Fruit fly (Drosophila melanogaster) whole organism, embryonic: ENCODE measurements around the gene CG44271.

Experiments
- Bdp1 ChIP-seq: fragments of 200-800 bp; sonication (Bioruptor generic); optimal IDR thresholded peaks from 3 replicates; lab custom pipeline; 2016; ENCODE audit warnings: missing biosample characterization, missing genetic modification characterization
- CG10543 ChIP-seq: fragments of 200-800 bp; sonication (Bioruptor generic); optimal IDR thresholded peaks from 3 replicates; lab custom pipeline; 2017; ENCODE audit warnings: missing biosample characterization, mild to moderate bottlenecking, missing genetic modification characterization, moderate library complexity
- CG12769 ChIP-seq: fragments of 200-800 bp; sonication (Bioruptor generic); optimal IDR thresholded peaks from 2 replicates; lab custom pipeline; 2019; ENCODE audit warnings: missing biosample characterization, mild to moderate bottlenecking, missing genetic modification characterization, moderate library complexity
- CG12942 ChIP-seq: fragments of 200-800 bp; sonication (Bioruptor generic); optimal IDR thresholded peaks from 3 replicates; lab custom pipeline; 2016; ENCODE audit warnings: missing biosample characterization, missing genetic modification characterization
- CG13287 ChIP-seq: fragments of 200-800 bp; sonication (Bioruptor generic); IDR thresholded peaks from 2 replicates; pipeline ENCODE4 v1.3.6; 2022; ENCODE audit warnings: missing biosample characterization, missing genetic modification characterization; ENCODE audit not compliant: partially characterized antibody
- CG17361 ChIP-seq: fragments of 200-800 bp; sonication (Bioruptor generic); IDR thresholded peaks from 3 replicates; pipeline ENCODE4 v1.3.6; 2022; ENCODE audit warnings: missing biosample characterization, missing genetic modification characterization
- CG34422 ChIP-seq: fragments of 200-800 bp; sonication (Bioruptor generic); IDR thresholded peaks from 3 replicates; pipeline ENCODE4 v1.3.6; 2022; ENCODE audit warnings: missing biosample characterization, missing genetic modification characterization
- CG5245 ChIP-seq: fragments of 200-800 bp; sonication (Bioruptor generic); optimal IDR thresholded peaks from 3 replicates; lab custom pipeline; 2016; ENCODE audit warnings: missing biosample characterization, missing genetic modification characterization
- CG8478 ChIP-seq: fragments of >200 bp; optimal IDR thresholded peaks from 2 replicates; lab custom pipeline; 2018
- CTCF ChIP-seq: fragments of 200-800 bp; sonication (Bioruptor generic); optimal IDR thresholded peaks from 2 replicates; lab custom pipeline; 2017; ENCODE audit warnings: missing biosample characterization, mild to moderate bottlenecking, missing genetic modification characterization, moderate library complexity
- Deaf1 ChIP-seq: fragments of 200-800 bp; optimal IDR thresholded peaks from 3 replicates; lab custom pipeline; 2019; ENCODE audit warnings: missing biosample characterization, mild to moderate bottlenecking, missing genetic modification characterization, moderate library complexity
- Dll ChIP-seq: fragments of 200-800 bp; sonication (Bioruptor generic); IDR thresholded peaks from 4 replicates; pipeline ENCODE4 v1.3.6; 2022; ENCODE audit warnings: missing biosample characterization, missing genetic modification characterization; ENCODE audit not compliant: partially characterized antibody
- Dp ChIP-seq: fragments of 200-800 bp; sonication (Bioruptor generic); optimal IDR thresholded peaks from 2 replicates; lab custom pipeline; 2018; ENCODE audit warnings: missing biosample characterization, mild to moderate bottlenecking, missing genetic modification characterization, moderate library complexity
- E2f2 ChIP-seq: fragments of 200-800 bp; sonication (Bioruptor generic); IDR thresholded peaks from 2 replicates; pipeline ENCODE4 v1.3.6; 2022; ENCODE audit warnings: missing biosample characterization, missing genetic modification characterization
- ERR ChIP-seq: fragments of 200-800 bp; sonication (Bioruptor generic); optimal IDR thresholded peaks from 2 replicates; lab custom pipeline; 2016; ENCODE audit warnings: missing biosample characterization, missing genetic modification characterization
- Fer3 ChIP-seq: fragments of 200-800 bp; sonication (Bioruptor generic); optimal IDR thresholded peaks from 2 replicates; lab custom pipeline; 2018; ENCODE audit warnings: missing biosample characterization, mild to moderate bottlenecking, missing genetic modification characterization, moderate library complexity
- Hr39 ChIP-seq: fragments of >200 bp; optimal IDR thresholded peaks from 2 replicates; lab custom pipeline; 2017
- Mad ChIP-seq: fragments of 200-800 bp; sonication (Bioruptor generic); optimal IDR thresholded peaks from 2 replicates; lab custom pipeline; 2016; ENCODE audit warnings: missing biosample characterization, missing genetic modification characterization
- Nf-YC ChIP-seq: fragments of 200-800 bp; optimal IDR thresholded peaks from 3 replicates; lab custom pipeline; 2019; ENCODE audit warnings: missing biosample characterization, mild to moderate bottlenecking, missing genetic modification characterization, moderate library complexity
- Stat92E ChIP-seq, 3 experiments: fragments of >200 bp in 2 of 3; fragments of 200-800 bp in 1 of 3; sonication (Bioruptor generic) in 1 of 3; optimal IDR thresholded peaks; 2 replicates each; lab custom pipeline; 2017 to 2019; ENCODE audit warnings: missing biosample characterization in 3 of 3, missing genetic modification characterization in 3 of 3, mild to moderate bottlenecking in 1 of 3, moderate library complexity in 1 of 3
- al ChIP-seq: fragments of 200-800 bp; sonication (Bioruptor generic); IDR thresholded peaks from 2 replicates; pipeline ENCODE4 v1.3.6; 2022; ENCODE audit warnings: missing biosample characterization, missing genetic modification characterization
- ash1 ChIP-seq: fragments of 200-800 bp; sonication (Bioruptor generic); optimal IDR thresholded peaks from 2 replicates; lab custom pipeline; 2018; ENCODE audit warnings: missing biosample characterization, mild to moderate bottlenecking, missing genetic modification characterization
- az2 ChIP-seq: fragments of 200-800 bp; sonication (Bioruptor generic); optimal IDR thresholded peaks from 3 replicates; lab custom pipeline; 2016; ENCODE audit warnings: missing biosample characterization, missing genetic modification characterization
- crol ChIP-seq: fragments of 200-800 bp; sonication (Bioruptor generic); IDR thresholded peaks from 2 replicates; pipeline ENCODE4 v1.3.6; 2022; ENCODE audit warnings: missing biosample characterization, missing genetic modification characterization
- fd96Cb ChIP-seq: fragments of 200-800 bp; sonication (Bioruptor generic); optimal IDR thresholded peaks from 2 replicates; lab custom pipeline; 2018; ENCODE audit warnings: missing biosample characterization, mild to moderate bottlenecking, missing genetic modification characterization, moderate library complexity
- gfzf ChIP-seq: fragments of 200-800 bp; sonication (Bioruptor generic); optimal IDR thresholded peaks from 2 replicates; lab custom pipeline; 2016; ENCODE audit warnings: missing biosample characterization, mild to moderate bottlenecking, missing genetic modification characterization, moderate library complexity
- grn ChIP-seq: fragments of 200-800 bp; sonication (Bioruptor generic); optimal IDR thresholded peaks from 3 replicates; lab custom pipeline; 2017; ENCODE audit warnings: missing biosample characterization, missing genetic modification characterization
- gro ChIP-seq: fragments of 200-800 bp; sonication (Bioruptor generic); optimal IDR thresholded peaks from 2 replicates; lab custom pipeline; 2016; ENCODE audit warnings: missing biosample characterization, missing genetic modification characterization
- hbn ChIP-seq: fragments of 200-800 bp; sonication (Bioruptor generic); IDR thresholded peaks from 2 replicates; pipeline ENCODE4 v1.3.6; 2022; ENCODE audit warnings: missing biosample characterization, missing genetic modification characterization; ENCODE audit not compliant: partially characterized antibody
- kah ChIP-seq: fragments of 200-800 bp; sonication (Bioruptor generic); optimal IDR thresholded peaks from 2 replicates; lab custom pipeline; 2018; ENCODE audit warnings: missing biosample characterization, mild to moderate bottlenecking, missing genetic modification characterization
- kay ChIP-seq: fragments of 200-800 bp; sonication (Bioruptor generic); optimal IDR thresholded peaks from 2 replicates; lab custom pipeline; 2016; ENCODE audit warnings: missing biosample characterization, missing genetic modification characterization
- lola ChIP-seq, 3 experiments: fragments of >200 bp in 2 of 3; fragments of 200-800 bp in 1 of 3; sonication (Bioruptor generic) in 1 of 3; optimal IDR thresholded peaks; 2 replicates each; lab custom pipeline; 2017 to 2019; ENCODE audit warnings: missing biosample characterization in 3 of 3, missing genetic modification characterization in 3 of 3, mild to moderate bottlenecking in 1 of 3, moderate library complexity in 1 of 3
- luna ChIP-seq: fragments of 200-800 bp; sonication (Bioruptor generic); optimal IDR thresholded peaks from 2 replicates; lab custom pipeline; 2016; ENCODE audit warnings: missing biosample characterization, missing genetic modification characterization
- nerfin-1 ChIP-seq: fragments of 200-800 bp; sonication (Bioruptor generic); optimal IDR thresholded peaks from 3 replicates; lab custom pipeline; 2019; ENCODE audit warnings: missing biosample characterization, mild to moderate bottlenecking, missing genetic modification characterization, moderate library complexity
- onecut ChIP-seq: fragments of 200-800 bp; sonication (Bioruptor generic); IDR thresholded peaks from 2 replicates; pipeline ENCODE4 v1.3.6; 2022; ENCODE audit warnings: missing biosample characterization, missing genetic modification characterization
- sd ChIP-seq: fragments of 200-800 bp; sonication (Bioruptor generic); optimal IDR thresholded peaks from 3 replicates; lab custom pipeline; 2018; ENCODE audit warnings: missing biosample characterization, mild to moderate bottlenecking, missing genetic modification characterization, moderate library complexity
- sr ChIP-seq: fragments of 200-800 bp; sonication (Bioruptor generic); IDR thresholded peaks from 3 replicates; pipeline ENCODE4 v1.3.6; 2022; ENCODE audit warnings: missing biosample characterization, missing genetic modification characterization
- unpg ChIP-seq: fragments of 200-800 bp; sonication (Bioruptor generic); optimal IDR thresholded peaks from 3 replicates; lab custom pipeline; 2018; ENCODE audit warnings: missing biosample characterization, mild to moderate bottlenecking, missing genetic modification characterization, moderate library complexity
- zen2 ChIP-seq: fragments of 200-800 bp; sonication (Bioruptor generic); IDR thresholded peaks from 3 replicates; pipeline ENCODE4 v1.3.6; 2022; ENCODE audit warnings: missing biosample characterization, missing genetic modification characterization; ENCODE audit not compliant: partially characterized antibody

CG44271 gene

dm6 chr2L:6773645-6774044 is 25.9 kb upstream of the CG44271 start, which contains the start of gene CG17378 (continued):
- TF ChIP-seq Stat92E (GFP tag; optimal IDR thresholded peaks at IDR 0.05; lab: Kevin White, UChicago) (no peak), CTCF (GFP tag; lab: Kevin White, UChicago) (peak; percentile 80), Fer3 (tag; lab: Kevin White, UChicago) (no peak), ERR (no peak), Dp (peak; percentile 23), Bdp1 (GFP tag; lab: Kevin White, UChicago) (no peak), sr (GFP tag; lab: Robert Waterston, UW) (peak; percentile 46; the same call in 1 of the 3 replicates), lola (GFP tag; optimal IDR thresholded peaks at IDR 0.05; lab: Kevin White, UChicago) (no peak), unpg (GFP tag; lab: Kevin White, UChicago) (no peak), gfzf (GFP tag; lab: Kevin White, UChicago) (no peak), onecut (GFP tag; lab: Robert Waterston, UW) (peak; percentile 83), al (GFP tag; lab: Robert Waterston, UW) (no peak), CG34422 (GFP tag; lab: Robert Waterston, UW) (peak; percentile 62; the same call in 1 of the 3 replicates), CG13287 (peak; percentile 47), CG12942 (GFP tag; lab: Kevin White, UChicago) (no peak), Dll (GFP tag; lab: Robert Waterston, UW) (0 out of 4 replicates have a peak, but pooled peaks have one; percentile 11), Deaf1 (peak; percentile 75)

- TF ChIP-seq sd (peak; percentile 21), CG12769 (peak; percentile 86), CG10543 (GFP tag; lab: Kevin White, UChicago) (peak; percentile 29), CG17361 (GFP tag; lab: Robert Waterston, UW) (no peak), crol (GFP tag; lab: Robert Waterston, UW) (peak; percentile 36; the same call in 1 of the 2 replicates)
- TF ChIP-seq, all 482 proteins: peak for 4
These were observed 24.9 kb upstream of the CG44271 start, which contains the start of gene LUBEL for dm6 chr2L:6772655-6773054. LUBEL (minus strand) TSS chr2L:6772755.

- TF ChIP-seq grn (GFP tag; lab: Kevin White, UChicago) (no peak), Hr39 (no peak), Nf-YC (tag; lab: Kevin White, UChicago) (no peak), CG5245 (GFP tag; lab: Kevin White, UChicago) (no peak), ash1 (GFP tag; lab: Kevin White, UChicago) (no peak), luna (GFP tag; lab: Kevin White, UChicago) (no peak), Mad (no peak), CG8478 (lab: Kevin White, UChicago) (no peak), nerfin-1 (no peak), kah (GFP tag; lab: Kevin White, UChicago) (no peak), E2f2 (GFP tag; lab: Robert Waterston, UW) (no peak), zen2 (GFP tag; lab: Robert Waterston, UW) (no peak), hbn (GFP tag; lab: Robert Waterston, UW) (no peak), kay (GFP tag; lab: Kevin White, UChicago) (no peak), fd96Cb (tag; lab: Kevin White, UChicago) (no peak), gro (no peak), az2 (GFP tag; lab: Kevin White, UChicago) (no peak)
These were observed 11.8 kb upstream of the CG44271 start, which contains the start of gene CG11322 for dm6 chr2L:6759528-6759927. CG11322 (minus strand) TSS chr2L:6759628.
